Worm (Caenorhabditis elegans): ENCODE measurements around the gene tmem-131.

ce11 chrIII:5026366-5026765 is 28.4 kb upstream of the tmem-131 start:
- no peak for TF ChIP-seq hnd-1 (tag; optimal IDR thresholded peaks at IDR 0.05)
- TF ChIP-seq ceh-13 (GFP tag; optimal IDR thresholded peaks at IDR 0.05), result no peak
- no peak for TF ChIP-seq aly-1 (tag; optimal IDR thresholded peaks at IDR 0.05)
- no peak for TF ChIP-seq tbx-37 (GFP tag; conservative IDR thresholded peaks at IDR 0.05)
